Worm (Caenorhabditis elegans) whole organism, L2 larva: Measurements from ENCODE around the gene C55A6.6.
A peak's percentile ranks its signal among the peaks of the same experiment; 100 is the strongest.
"Not testable (repeated sequence)": the region's sequence is repeated elsewhere in the genome, so short reads cannot be mapped to it uniquely, and the experiment has no call there.

Source experiments
- C34F6.9 ChIP-seq: fragments of 150-350 bp; optimal IDR thresholded peaks from 2 replicates; lab custom pipeline; 2014; ENCODE audit warnings: missing biosample characterization, missing genetic modification characterization
- F13H6.1 ChIP-seq: sonication (generic microtip); optimal IDR thresholded peaks from 2 replicates; lab custom pipeline; 2016; ENCODE audit warnings: missing genetic modification characterization, missing compliant biosample characterization
- Y55F3AM.14 ChIP-seq: fragments of 200-800 bp; sonication (Bioruptor generic); optimal IDR thresholded peaks from 2 replicates; lab custom pipeline; 2018; ENCODE audit warnings: mild to moderate bottlenecking, missing genetic modification characterization, missing compliant biosample characterization
- ZK546.5 ChIP-seq: sonication (generic microtip); optimal IDR thresholded peaks from 2 replicates; lab custom pipeline; 2017; ENCODE audit warnings: missing biosample characterization, missing genetic modification characterization
- blmp-1 ChIP-seq: sonication (generic microtip); optimal IDR thresholded peaks from 2 replicates; lab custom pipeline; 2017; ENCODE audit warnings: missing genetic modification characterization, mild to moderate bottlenecking, missing compliant biosample characterization, antibody characterized with exemption, moderate library complexity; ENCODE audit not compliant: insufficient read depth
- crh-2 ChIP-seq: sonication (generic microtip); optimal IDR thresholded peaks from 2 replicates; lab custom pipeline; 2017; ENCODE audit warnings: missing biosample characterization, missing genetic modification characterization
- dmd-4 ChIP-seq: sonication (generic microtip); optimal IDR thresholded peaks from 2 replicates; lab custom pipeline; 2017; ENCODE audit warnings: missing biosample characterization, missing genetic modification characterization
- elt-3 ChIP-seq: sonication (generic microtip); optimal IDR thresholded peaks from 2 replicates; lab custom pipeline; 2017; ENCODE audit warnings: missing biosample characterization, missing genetic modification characterization
- fos-1 ChIP-seq: fragments of 150-350 bp; optimal IDR thresholded peaks from 2 replicates; lab custom pipeline; 2014; ENCODE audit warnings: missing biosample characterization, missing genetic modification characterization
- gmeb-1 ChIP-seq: fragments of 150-350 bp; optimal IDR thresholded peaks from 2 replicates; lab custom pipeline; 2014; ENCODE audit warnings: missing biosample characterization, missing genetic modification characterization
- lin-11 ChIP-seq: fragments of 150-350 bp; sonication (generic microtip); optimal IDR thresholded peaks from 2 replicates; lab custom pipeline; 2014; ENCODE audit warnings: missing biosample characterization, missing genetic modification characterization, inconsistent platforms, mixed read lengths
- lin-13 ChIP-seq: fragments of 150-350 bp; optimal IDR thresholded peaks from 2 replicates; lab custom pipeline; 2014; ENCODE audit warnings: missing biosample characterization, missing genetic modification reagents, missing genetic modification characterization
- lsy-2 ChIP-seq, 2 experiments: fragments of 150-350 bp in 1 of 2; sonication (generic microtip) in 1 of 2; optimal IDR thresholded peaks; 2 replicates each; lab custom pipeline; 2014 to 2017; ENCODE audit warnings: missing biosample characterization in 2 of 2, missing genetic modification characterization in 2 of 2
- mdl-1 ChIP-seq, 2 experiments: fragments of 150-350 bp in 1 of 2; sonication (generic microtip) in 1 of 2; optimal IDR thresholded peaks; 2 replicates each; lab custom pipeline; 2017; ENCODE audit warnings: missing biosample characterization in 2 of 2, missing genetic modification characterization in 2 of 2
- nhr-10 ChIP-seq: sonication (generic microtip); optimal IDR thresholded peaks from 2 replicates; lab custom pipeline; 2017; ENCODE audit warnings: missing biosample characterization, missing genetic modification characterization
- nhr-11 ChIP-seq: fragments of 150-350 bp; optimal IDR thresholded peaks from 2 replicates; lab custom pipeline; 2014; ENCODE audit warnings: missing biosample characterization, missing genetic modification characterization
- nhr-12 ChIP-seq: fragments of 150-350 bp; optimal IDR thresholded peaks from 2 replicates; lab custom pipeline; 2014; ENCODE audit warnings: missing biosample characterization, missing genetic modification characterization
- nhr-129 ChIP-seq: fragments of 150-350 bp; optimal IDR thresholded peaks from 2 replicates; lab custom pipeline; 2014; ENCODE audit warnings: missing biosample characterization, missing genetic modification characterization
- nhr-21 ChIP-seq: fragments of 150-350 bp; optimal IDR thresholded peaks from 2 replicates; lab custom pipeline; 2014; ENCODE audit warnings: missing biosample characterization, missing genetic modification characterization
- nhr-237 ChIP-seq: fragments of 150-350 bp; optimal IDR thresholded peaks from 2 replicates; lab custom pipeline; 2014; ENCODE audit warnings: missing biosample characterization, missing genetic modification characterization
- nhr-25 ChIP-seq: fragments of 150-350 bp; sonication (generic microtip); optimal IDR thresholded peaks from 3 replicates; lab custom pipeline; 2014; ENCODE audit warnings: missing biosample characterization, missing genetic modification characterization
- nhr-6 ChIP-seq: fragments of 150-350 bp; optimal IDR thresholded peaks from 2 replicates; lab custom pipeline; 2014; ENCODE audit warnings: missing biosample characterization, missing genetic modification characterization
- peb-1 ChIP-seq: fragments of 150-350 bp; optimal IDR thresholded peaks from 2 replicates; lab custom pipeline; 2014; ENCODE audit warnings: missing biosample characterization, missing genetic modification characterization
- sem-4 ChIP-seq: fragments of 150-350 bp; optimal IDR thresholded peaks from 2 replicates; lab custom pipeline; 2014; ENCODE audit warnings: missing biosample characterization, missing genetic modification reagents, missing genetic modification characterization
- sma-3 ChIP-seq: sonication (generic microtip); optimal IDR thresholded peaks from 2 replicates; lab custom pipeline; 2016; ENCODE audit warnings: missing genetic modification reagents, missing genetic modification characterization, missing compliant biosample characterization
- sma-9 ChIP-seq, 2 experiments: fragments of 150-350 bp in 1 of 2; sonication (generic microtip) in 1 of 2; optimal IDR thresholded peaks; 2 replicates each; lab custom pipeline; 2014 to 2016; ENCODE audit warnings: missing genetic modification characterization in 2 of 2, mild to moderate bottlenecking in 1 of 2, missing biosample characterization in 1 of 2, missing compliant biosample characterization in 1 of 2, missing genetic modification reagents in 1 of 2, moderate library complexity in 1 of 2
- unc-55 ChIP-seq: fragments of 150-350 bp; sonication (generic microtip); optimal IDR thresholded peaks from 3 replicates; lab custom pipeline; 2014; ENCODE audit warnings: missing biosample characterization, missing genetic modification reagents, missing genetic modification characterization
- zag-1 ChIP-seq: fragments of 150-350 bp; optimal IDR thresholded peaks from 2 replicates; lab custom pipeline; 2014; ENCODE audit warnings: missing biosample characterization, missing genetic modification characterization
- ztf-4 ChIP-seq: fragments of 150-350 bp; optimal IDR thresholded peaks from 2 replicates; lab custom pipeline; 2014; ENCODE audit warnings: missing biosample characterization, missing genetic modification characterization

The C55A6.6 gene

DNA sequence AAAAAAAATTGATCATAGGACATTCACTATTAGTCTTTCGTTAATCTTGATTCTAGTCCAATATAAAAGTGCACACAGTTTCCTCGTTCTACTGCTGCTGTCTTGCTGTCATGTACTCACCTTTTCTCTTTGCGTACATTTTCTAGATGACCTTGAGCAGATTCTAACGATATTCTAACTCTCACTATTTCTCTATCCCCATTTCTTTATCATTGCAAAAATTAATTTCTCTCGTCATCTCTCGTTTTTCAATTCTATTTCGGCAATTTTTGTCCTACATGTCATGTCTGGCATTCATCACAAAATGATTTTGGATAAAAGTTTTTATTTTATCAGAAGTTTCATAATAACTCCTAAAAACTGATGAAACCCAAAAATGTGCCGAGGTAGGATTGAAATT is 5.8 kb downstream of the C55A6.6 start, which contains the start of gene ttll-5:
ttll-5 (plus strand) TSS at position 288 of the 400 bp plus-strand sequence.
- TF ChIP-seq nhr-10 (tag; lab: Kevin White, UChicago) = no peak
- peak; percentile 66 for TF ChIP-seq nhr-25 (tag; lab: Kevin White, UChicago)
- TF ChIP-seq zag-1 (tag; lab: Kevin White, UChicago) = no peak
- TF ChIP-seq Y55F3AM.14 (GFP tag; lab: Kevin White, UChicago) = no peak
- no peak for TF ChIP-seq elt-3 (tag; lab: Kevin White, UChicago)
- TF ChIP-seq nhr-12 = no peak
- peak; percentile 12 for TF ChIP-seq sma-3 (GFP tag; lab: Kevin White, UChicago)
- TF ChIP-seq nhr-11 (tag; lab: Kevin White, UChicago) = no peak
- TF ChIP-seq fos-1 = peak; percentile 35
- TF ChIP-seq ZK546.5 = no peak
- TF ChIP-seq peb-1 (tag; lab: Kevin White, UChicago) = no peak
- peak; percentile 87 for TF ChIP-seq sma-9 (GFP tag; optimal IDR thresholded peaks at IDR 0.05; lab: Kevin White, UChicago)
- no peak for TF ChIP-seq sma-9 (tag; optimal IDR thresholded peaks at IDR 0.05; lab: Kevin White, UChicago)
- TF ChIP-seq blmp-1 (tag; lab: Kevin White, UChicago) = peak; percentile 70
- no peak for TF ChIP-seq dmd-4 (tag; lab: Kevin White, UChicago)

DNA sequence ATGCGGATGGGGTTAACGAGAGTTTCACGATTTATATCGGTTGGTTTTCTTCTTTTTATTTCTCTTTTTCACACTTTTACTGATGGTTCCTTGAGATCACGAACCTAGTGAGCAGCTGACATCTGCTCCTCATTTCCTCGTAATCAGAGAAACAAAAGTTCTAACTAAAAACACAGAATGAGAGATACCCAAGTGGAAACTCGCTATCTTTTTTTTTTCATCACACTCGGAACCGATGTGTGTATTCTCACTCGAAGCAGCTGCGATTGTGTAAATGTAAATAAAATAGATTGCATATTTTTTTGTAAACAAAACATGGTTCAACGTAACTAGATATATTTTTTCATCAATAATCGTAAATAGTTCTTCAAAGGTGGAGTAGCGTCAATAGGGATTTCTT is 8.2 kb downstream of the C55A6.6 start:
- TF ChIP-seq nhr-129 (tag; lab: Kevin White, UChicago) (peak; percentile 46), elt-3 (tag; lab: Kevin White, UChicago) (no peak), F13H6.1 (tag; lab: Kevin White, UChicago) (peak; percentile 80), nhr-237 (tag; lab: Kevin White, UChicago) (no peak), gmeb-1 (tag; lab: Kevin White, UChicago) (no peak), sma-9 (GFP tag; optimal IDR thresholded peaks at IDR 0.05; lab: Kevin White, UChicago) (peak; percentile 52), sma-9 (tag; optimal IDR thresholded peaks at IDR 0.05; lab: Kevin White, UChicago) (no peak), lsy-2 (tag; optimal IDR thresholded peaks at IDR 0.05; lab: Kevin White, UChicago) (peak in 1 of 2 experiments; percentile 36), blmp-1 (tag; lab: Kevin White, UChicago) (no peak), ztf-4 (tag; lab: Kevin White, UChicago) (no peak), C34F6.9 (peak; percentile 44)

DNA sequence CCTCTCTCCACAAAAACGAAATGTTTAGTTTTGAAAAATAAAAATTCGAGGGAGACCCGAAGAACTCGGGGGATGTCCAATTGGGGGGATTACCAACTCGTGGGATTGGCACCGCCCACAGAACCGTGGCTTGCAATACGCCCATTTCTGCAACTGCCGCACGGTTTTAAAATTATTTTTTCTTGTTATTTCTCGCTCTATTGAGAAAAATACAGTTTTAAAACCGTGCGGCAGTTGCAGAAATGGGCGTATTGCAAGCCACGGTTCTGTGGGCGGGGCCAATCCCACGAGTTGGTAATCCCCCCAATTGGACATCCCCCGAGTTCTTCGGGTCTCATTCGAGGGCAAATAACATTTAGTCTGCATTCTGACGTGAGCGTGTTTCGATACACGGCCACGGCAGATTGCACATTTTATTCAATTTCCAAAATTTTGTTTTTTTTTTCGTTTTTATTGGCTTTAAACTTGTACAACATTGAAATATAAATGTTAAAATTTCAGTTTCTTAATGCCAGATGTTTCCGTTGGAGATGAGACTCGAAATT is 9.6 kb downstream of the C55A6.6 start, which contains the start of the genes C55A6.1 and C55A6.10:
C55A6.1 (minus strand) TSS at position 116 of the 545 bp plus-strand sequence.
C55A6.10 (plus strand) TSS at position 495 of the 545 bp plus-strand sequence.
- TF ChIP-seq lin-11 (tag; lab: Kevin White, UChicago) (peak; percentile 70), zag-1 (tag; lab: Kevin White, UChicago) (peak; percentile 2), F13H6.1 (tag; lab: Kevin White, UChicago) (peak; percentile 85), nhr-25 (tag; lab: Kevin White, UChicago) (peak; percentile 74), unc-55 (GFP tag; lab: Kevin White, UChicago) (peak; percentile 66), sma-9 (GFP tag; optimal IDR thresholded peaks at IDR 0.05; lab: Kevin White, UChicago) (peak; percentile 69), nhr-129 (tag; lab: Kevin White, UChicago) (peak; percentile 54), sma-3 (GFP tag; lab: Kevin White, UChicago) (peak; percentile 83), gmeb-1 (tag; lab: Kevin White, UChicago) (peak; percentile 59), nhr-21 (tag; lab: Kevin White, UChicago) (peak; percentile 40), fos-1 (peak; percentile 25), mdl-1 (tag; optimal IDR thresholded peaks at IDR 0.05; lab: Kevin White, UChicago) (peak in 1 of 2 experiments; percentile 8), sem-4 (peak; percentile 46), C34F6.9 (peak; percentile 63), crh-2 (tag; lab: Kevin White, UChicago) (peak; percentile 73), lin-13 (GFP tag; lab: Kevin White, UChicago) (peak; percentile 69), nhr-6 (tag; lab: Kevin White, UChicago) (peak; percentile 18), lsy-2 (tag; optimal IDR thresholded peaks at IDR 0.05; lab: Kevin White, UChicago) (peak; percentile 34 to 73), blmp-1 (tag; lab: Kevin White, UChicago) (peak; percentile 10)
- TF ChIP-seq sma-9 (tag; optimal IDR thresholded peaks at IDR 0.05; lab: Kevin White, UChicago) = not testable (repeated sequence)

DNA sequence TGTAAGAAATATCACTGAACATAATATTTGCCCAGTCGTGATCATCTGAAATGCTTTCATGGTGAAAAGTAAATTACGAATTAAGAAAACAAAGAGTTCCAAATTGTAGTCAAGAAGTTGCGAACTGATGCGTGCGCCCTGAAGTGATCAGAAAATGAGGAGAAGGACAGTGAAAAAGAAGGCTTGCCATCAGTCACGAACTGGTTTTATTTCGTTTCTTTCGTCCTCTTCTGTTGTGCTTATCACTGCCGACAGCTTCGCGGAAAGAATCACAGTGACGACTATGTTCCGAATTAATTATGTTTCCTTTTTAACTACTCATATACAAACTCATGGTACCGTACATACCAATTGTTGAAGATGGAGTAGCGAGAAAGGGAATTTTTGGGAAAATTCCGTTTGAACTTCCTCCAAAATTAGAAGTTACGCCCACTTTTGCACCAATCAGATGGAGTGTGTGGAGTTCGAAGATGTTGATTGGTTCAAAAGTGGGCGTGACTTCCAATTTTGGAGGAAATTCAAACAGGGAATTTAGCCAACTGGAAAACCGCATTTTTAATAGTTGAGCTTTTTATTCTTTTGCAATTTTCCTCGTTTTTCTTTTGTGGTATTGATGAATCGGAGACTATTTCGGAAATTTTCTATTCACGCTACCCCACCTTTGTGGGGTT is 11.3 kb downstream of the C55A6.6 start, which contains the start of gene C55A6.12:
C55A6.12 (minus strand) TSS at position 51 of the 671 bp plus-strand sequence.
- TF ChIP-seq gmeb-1 (tag; lab: Kevin White, UChicago) = peak; percentile 10
- TF ChIP-seq C34F6.9 = no peak
